Fruit fly (Drosophila melanogaster) whole organism, embryonic: Measurements from ENCODE around the gene Bug22.

ENCODE experiments used
- ATbp ChIP-seq: fragments of 200-800 bp; sonication (Bioruptor generic); optimal IDR thresholded peaks from 2 replicates; lab custom pipeline; 2017; ENCODE audit warnings: missing biosample characterization, mild to moderate bottlenecking, missing genetic modification characterization, missing genetic modification reagents
- BtbVII ChIP-seq: fragments of 200-800 bp; sonication (Bioruptor generic); optimal IDR thresholded peaks from 3 replicates; lab custom pipeline; 2017; ENCODE audit warnings: missing biosample characterization, mild to moderate bottlenecking, missing genetic modification characterization
- CG10267 ChIP-seq: fragments of 200-800 bp; sonication (Bioruptor generic); optimal IDR thresholded peaks from 2 replicates; lab custom pipeline; 2018; ENCODE audit warnings: missing biosample characterization, mild to moderate bottlenecking, missing genetic modification characterization, moderate library complexity
- CG11560 ChIP-seq: fragments of 200-800 bp; sonication (Bioruptor generic); IDR thresholded peaks from 3 replicates; pipeline ENCODE4 v1.3.6; 2022; ENCODE audit warnings: missing biosample characterization, missing genetic modification characterization
- CG12071 ChIP-seq: fragments of 200-800 bp; sonication (Bioruptor generic); optimal IDR thresholded peaks from 3 replicates; lab custom pipeline; 2018; ENCODE audit warnings: missing biosample characterization, mild to moderate bottlenecking, missing genetic modification characterization
- CG13287 ChIP-seq: fragments of 200-800 bp; sonication (Bioruptor generic); IDR thresholded peaks from 2 replicates; pipeline ENCODE4 v1.3.6; 2022; ENCODE audit warnings: missing biosample characterization, missing genetic modification characterization; ENCODE audit not compliant: partially characterized antibody
- CG14710 ChIP-seq: fragments of 200-800 bp; sonication (Bioruptor generic); optimal IDR thresholded peaks from 3 replicates; lab custom pipeline; 2019; ENCODE audit warnings: missing biosample characterization, mild to moderate bottlenecking, missing genetic modification characterization, moderate library complexity
- CG15514 ChIP-seq: fragments of 200-800 bp; sonication (Bioruptor generic); optimal IDR thresholded peaks from 3 replicates; lab custom pipeline; 2017; ENCODE audit warnings: missing biosample characterization, missing genetic modification characterization, mild to moderate bottlenecking, moderate library complexity, missing genetic modification reagents
- CG16813 ChIP-seq: fragments of 200-800 bp; sonication (Bioruptor generic); IDR thresholded peaks from 3 replicates; pipeline ENCODE4 v1.3.6; 2022; ENCODE audit warnings: missing biosample characterization, missing genetic modification characterization; ENCODE audit not compliant: partially characterized antibody
- CG17829 ChIP-seq: fragments of 200-800 bp; optimal IDR thresholded peaks from 2 replicates; lab custom pipeline; 2019; ENCODE audit warnings: missing biosample characterization, mild to moderate bottlenecking, missing genetic modification characterization, moderate library complexity
- CG1832 ChIP-seq: fragments of 200-800 bp; sonication (Bioruptor generic); optimal IDR thresholded peaks from 2 replicates; lab custom pipeline; 2017; ENCODE audit warnings: missing biosample characterization, mild to moderate bottlenecking, missing genetic modification characterization, inconsistent platforms
- CG2116 ChIP-seq: fragments of 200-800 bp; sonication (Bioruptor generic); optimal IDR thresholded peaks from 3 replicates; lab custom pipeline; 2018; ENCODE audit warnings: missing biosample characterization, mild to moderate bottlenecking, missing genetic modification characterization
- CG30020 ChIP-seq: fragments of 200-800 bp; optimal IDR thresholded peaks from 2 replicates; lab custom pipeline; 2019; ENCODE audit warnings: missing biosample characterization, mild to moderate bottlenecking, missing genetic modification characterization, moderate library complexity
- CG3407 ChIP-seq: fragments of 200-800 bp; sonication (Bioruptor generic); optimal IDR thresholded peaks from 2 replicates; lab custom pipeline; 2018; ENCODE audit warnings: missing biosample characterization, mild to moderate bottlenecking, missing genetic modification characterization
- CG34422 ChIP-seq: fragments of 200-800 bp; sonication (Bioruptor generic); IDR thresholded peaks from 3 replicates; pipeline ENCODE4 v1.3.6; 2022; ENCODE audit warnings: missing biosample characterization, missing genetic modification characterization
- CG42726 ChIP-seq: fragments of 200-800 bp; sonication (Bioruptor generic); IDR thresholded peaks from 2 replicates; pipeline ENCODE4 v1.3.6; 2022; ENCODE audit warnings: missing biosample characterization, missing genetic modification characterization; ENCODE audit not compliant: partially characterized antibody
- CG4404 ChIP-seq: fragments of 200-800 bp; sonication (Bioruptor generic); IDR thresholded peaks from 2 replicates; pipeline ENCODE4 v1.3.6; 2022; ENCODE audit warnings: missing biosample characterization, missing genetic modification characterization
- CG6791 ChIP-seq: fragments of 200-800 bp; sonication (Bioruptor generic); IDR thresholded peaks from 3 replicates; pipeline ENCODE4 v1.3.6; 2022; ENCODE audit warnings: missing biosample characterization, missing genetic modification characterization; ENCODE audit not compliant: partially characterized antibody
- CG8290 ChIP-seq, 3 experiments: fragments of 200-800 bp; sonication (Bioruptor generic); optimal IDR thresholded peaks; 2 replicates each; lab custom pipeline; 2016 to 2019; ENCODE audit warnings: missing biosample characterization in 3 of 3, missing genetic modification characterization in 3 of 3, mild to moderate bottlenecking in 2 of 3, moderate library complexity in 1 of 3
- CG9437 ChIP-seq: fragments of 200-800 bp; sonication (Bioruptor generic); optimal IDR thresholded peaks from 2 replicates; lab custom pipeline; 2018; ENCODE audit warnings: missing biosample characterization, mild to moderate bottlenecking, missing genetic modification characterization
- Doc3 ChIP-seq: fragments of 200-800 bp; sonication (Bioruptor generic); IDR thresholded peaks from 3 replicates; pipeline ENCODE4 v1.3.6; 2022; ENCODE audit warnings: missing biosample characterization, missing genetic modification characterization; ENCODE audit not compliant: partially characterized antibody
- Dp ChIP-seq: fragments of 200-800 bp; sonication (Bioruptor generic); optimal IDR thresholded peaks from 2 replicates; lab custom pipeline; 2018; ENCODE audit warnings: missing biosample characterization, mild to moderate bottlenecking, missing genetic modification characterization, moderate library complexity
- Hr3 ChIP-seq: fragments of 200-800 bp; sonication (Bioruptor generic); optimal IDR thresholded peaks from 3 replicates; lab custom pipeline; 2016; ENCODE audit warnings: missing biosample characterization, missing genetic modification characterization
- Hr39 ChIP-seq: fragments of >200 bp; optimal IDR thresholded peaks from 2 replicates; lab custom pipeline; 2017
- MBD-R2 ChIP-seq: fragments of 200-800 bp; sonication (Bioruptor generic); IDR thresholded peaks from 2 replicates; pipeline ENCODE4 v1.3.6; 2022; ENCODE audit warnings: missing biosample characterization, missing genetic modification characterization
- Med ChIP-seq: fragments of 200-800 bp; sonication (Bioruptor generic); peaks from one replicate; lab custom pipeline; 2016; ENCODE audit warnings: missing biosample characterization, missing genetic modification characterization, mild to moderate bottlenecking, inconsistent platforms, moderate library complexity
- Nf-YB ChIP-seq: fragments of 200-800 bp; sonication (Bioruptor generic); optimal IDR thresholded peaks from 3 replicates; lab custom pipeline; 2019; ENCODE audit warnings: missing biosample characterization, mild to moderate bottlenecking, missing genetic modification characterization, moderate library complexity
- Oaz ChIP-seq: fragments of 200-800 bp; sonication (Bioruptor generic); IDR thresholded peaks from 2 replicates; pipeline ENCODE4 v1.3.6; 2022; ENCODE audit warnings: missing biosample characterization, missing genetic modification characterization
- Opbp ChIP-seq: fragments of 200-800 bp; sonication (Bioruptor generic); IDR thresholded peaks from 3 replicates; pipeline ENCODE4 v1.3.6; 2022; ENCODE audit warnings: missing biosample characterization, missing genetic modification characterization; ENCODE audit not compliant: partially characterized antibody
- Pdp1 ChIP-seq, 2 experiments: fragments of 200-800 bp; sonication (Bioruptor generic); optimal IDR thresholded peaks; 3 replicates each; lab custom pipeline; 2016; ENCODE audit warnings: missing biosample characterization in 2 of 2, missing genetic modification characterization in 2 of 2, mild to moderate bottlenecking in 1 of 2, moderate library complexity in 1 of 2
- Usf ChIP-seq: fragments of 200-800 bp; sonication (Bioruptor generic); optimal IDR thresholded peaks from 2 replicates; lab custom pipeline; 2017; ENCODE audit warnings: missing genotype, missing biosample characterization, missing genetic modification characterization
- amos ChIP-seq: fragments of 200-800 bp; sonication (Bioruptor generic); IDR thresholded peaks from 2 replicates; pipeline ENCODE4 v1.3.6; 2022; ENCODE audit warnings: missing biosample characterization, missing genetic modification characterization; ENCODE audit not compliant: partially characterized antibody
- ap ChIP-seq: fragments of 200-800 bp; sonication (Bioruptor generic); IDR thresholded peaks from 2 replicates; pipeline ENCODE4 v1.3.6; 2022; ENCODE audit warnings: missing biosample characterization, missing genetic modification characterization
- chinmo ChIP-seq: fragments of 200-800 bp; sonication (Bioruptor generic); IDR thresholded peaks from 4 replicates; pipeline ENCODE4 v1.3.6; 2022; ENCODE audit warnings: missing biosample characterization, missing genetic modification characterization; ENCODE audit not compliant: partially characterized antibody
- croc ChIP-seq: fragments of 200-800 bp; sonication (Bioruptor generic); conservative IDR thresholded peaks from 3 replicates; pipeline ENCODE4 v1.3.6; 2022; ENCODE audit warnings: missing biosample characterization, missing genetic modification characterization
- dmrt11E ChIP-seq: fragments of 200-800 bp; sonication (Bioruptor generic); optimal IDR thresholded peaks from 3 replicates; lab custom pipeline; 2018; ENCODE audit warnings: missing biosample characterization, mild to moderate bottlenecking, missing genetic modification characterization, moderate library complexity
- gem ChIP-seq: fragments of 200-800 bp; sonication (Bioruptor generic); optimal IDR thresholded peaks from 2 replicates; lab custom pipeline; 2019; ENCODE audit warnings: missing biosample characterization, mild to moderate bottlenecking, missing genetic modification characterization, moderate library complexity
- gsb-n ChIP-seq: fragments of 200-800 bp; sonication (Bioruptor generic); optimal IDR thresholded peaks from 3 replicates; lab custom pipeline; 2018; ENCODE audit warnings: missing biosample characterization, mild to moderate bottlenecking, missing genetic modification characterization
- ham ChIP-seq: fragments of 200-800 bp; sonication (Bioruptor generic); IDR thresholded peaks from 2 replicates; pipeline ENCODE4 v1.3.6; 2022; ENCODE audit warnings: missing biosample characterization, missing genetic modification characterization
- insv ChIP-seq, 2 experiments: fragments of 200-800 bp; sonication (Bioruptor generic); optimal IDR thresholded peaks; 3 replicates each; lab custom pipeline; 2016 to 2018; ENCODE audit warnings: missing biosample characterization in 2 of 2, missing genetic modification characterization in 2 of 2
- jumu ChIP-seq: fragments of 200-800 bp; sonication (Bioruptor generic); optimal IDR thresholded peaks from 3 replicates; lab custom pipeline; 2016; ENCODE audit warnings: missing biosample characterization, missing genetic modification characterization
- knrl ChIP-seq: fragments of 200-800 bp; sonication (Bioruptor generic); IDR thresholded peaks from 3 replicates; pipeline ENCODE4 v1.3.6; 2022; ENCODE audit warnings: missing biosample characterization, missing genetic modification characterization; ENCODE audit not compliant: partially characterized antibody
- phol ChIP-seq: fragments of 200-800 bp; sonication (Bioruptor generic); optimal IDR thresholded peaks from 3 replicates; lab custom pipeline; 2018; ENCODE audit warnings: missing biosample characterization, mild to moderate bottlenecking, missing genetic modification characterization, moderate library complexity
- pzg ChIP-seq: fragments of 200-800 bp; sonication (Bioruptor generic); optimal IDR thresholded peaks from 3 replicates; lab custom pipeline; 2018; ENCODE audit warnings: missing biosample characterization, mild to moderate bottlenecking, missing genetic modification characterization, moderate library complexity
- row ChIP-seq: fragments of 200-800 bp; sonication (Bioruptor generic); IDR thresholded peaks from 3 replicates; pipeline ENCODE4 v1.3.6; 2022; ENCODE audit warnings: missing biosample characterization, missing genetic modification characterization
- sug ChIP-seq: fragments of 200-800 bp; optimal IDR thresholded peaks from 2 replicates; lab custom pipeline; 2019; ENCODE audit warnings: missing biosample characterization, mild to moderate bottlenecking, missing genetic modification characterization, moderate library complexity
- vvl ChIP-seq: fragments of 200-800 bp; sonication (Bioruptor generic); IDR thresholded peaks from 2 replicates; pipeline ENCODE4 v1.3.6; 2022; ENCODE audit warnings: missing biosample characterization, missing genetic modification characterization

Bug22 gene

dm6 chr2L:10396488-10396824 is 34.3 kb downstream of the Bug22 start, which contains the start of gene Cnot4 (continued):
- peak; percentile 29 for TF ChIP-seq CG17829
- peak; percentile 49; the same call in 1 of the 2 replicates for TF ChIP-seq amos (GFP tag; lab: Robert Waterston, UW)
- TF ChIP-seq BtbVII (GFP tag; lab: Kevin White, UChicago), result no peak
- TF ChIP-seq Dp (GFP tag; lab: Kevin White, UChicago), result peak; percentile 1
- TF ChIP-seq Oaz (GFP tag; lab: Robert Waterston, UW), result no peak
- TF ChIP-seq CG11560 (tag; lab: Robert Waterston, UW), result peak; percentile 97
- TF ChIP-seq CG15514 (GFP tag; lab: Kevin White, UChicago), result peak; percentile 25
- peak; percentile 38; the same call in 1 of the 3 replicates for TF ChIP-seq Doc3
- TF ChIP-seq CG8290 (GFP tag; optimal IDR thresholded peaks at IDR 0.05; lab: Kevin White, UChicago), result peak; percentile 10
- no peak for TF ChIP-seq CG8290 (tag; optimal IDR thresholded peaks at IDR 0.05; lab: Kevin White, UChicago)
- no peak for TF ChIP-seq jumu
- TF ChIP-seq CG12071 (GFP tag; lab: Kevin White, UChicago), result no peak
- peak; percentile 92 for TF ChIP-seq CG30020 (tag; lab: Kevin White, UChicago)
- TF ChIP-seq CG6791 (GFP tag; lab: Robert Waterston, UW), result 0 out of 3 replicates have a peak, but pooled peaks have one; percentile 31
- 0 out of 2 replicates have a peak, but pooled peaks have one; percentile 12 for TF ChIP-seq CG42726 (GFP tag; lab: Robert Waterston, UW)
- peak; percentile 48; the same call in 2 of the 3 replicates for TF ChIP-seq knrl
- peak; percentile 63 for TF ChIP-seq CG14710 (tag; lab: Kevin White, UChicago)
- peak; percentile 35 for TF ChIP-seq CG9437 (GFP tag; lab: Kevin White, UChicago)
- no peak for TF ChIP-seq croc (GFP tag; lab: Robert Waterston, UW)
- peak; percentile 25 for TF ChIP-seq Hr3
- peak; percentile 35 for TF ChIP-seq CG10267
- peak; percentile 97 for TF ChIP-seq CG2116
- TF ChIP-seq gsb-n (tag; lab: Kevin White, UChicago), result peak; percentile 44
- TF ChIP-seq Usf (GFP tag; lab: Kevin White, UChicago), result no peak
- TF ChIP-seq CG16813 (GFP tag; lab: Robert Waterston, UW), result peak; percentile 46; the same call in 1 of the 3 replicates
- TF ChIP-seq CG4404 (GFP tag; lab: Robert Waterston, UW), result no peak
- TF ChIP-seq gem (tag; lab: Kevin White, UChicago), result peak; percentile 24
- TF ChIP-seq Hr39 (lab: Kevin White, UChicago), result no peak
- peak; percentile 71 for TF ChIP-seq row (GFP tag; lab: Robert Waterston, UW)
- TF ChIP-seq ham (GFP tag; lab: Robert Waterston, UW), result no peak
- peak; percentile 14; the same call in 1 of the 2 replicates for TF ChIP-seq vvl
- no peak for TF ChIP-seq ap
- peak; percentile 31 for TF ChIP-seq pzg (GFP tag; lab: Kevin White, UChicago)
- TF ChIP-seq CG13287, result peak; percentile 44; the same call in 1 of the 2 replicates
- TF ChIP-seq dmrt11E, result peak; percentile 36
- no peak for TF ChIP-seq CG1832 (GFP tag; lab: Kevin White, UChicago)

- TF ChIP-seq ATbp (GFP tag; lab: Kevin White, UChicago) (no peak), chinmo (GFP tag; lab: Robert Waterston, UW) (0 out of 4 replicates have a peak, but pooled peaks have one; percentile 13), CG11560 (tag; lab: Robert Waterston, UW) (peak; percentile 97), CG3407 (GFP tag; lab: Kevin White, UChicago) (no peak), Dp (GFP tag; lab: Kevin White, UChicago) (peak; percentile 1), insv (GFP tag; optimal IDR thresholded peaks at IDR 0.05; lab: Kevin White, UChicago) (peak in 1 of 2 experiments; percentile 43), Opbp (GFP tag; lab: Robert Waterston, UW) (0 out of 3 replicates have a peak, but pooled peaks have one; percentile 27), Med (GFP tag; lab: Kevin White, UChicago) (peak; percentile 62), Pdp1 (GFP tag; optimal IDR thresholded peaks at IDR 0.05; lab: Kevin White, UChicago) (peak in 1 of 2 experiments; percentile 88), MBD-R2 (no peak), CG34422 (peak; percentile 53; the same call in 1 of the 3 replicates), phol (tag; lab: Kevin White, UChicago) (peak; percentile 25), sug (no peak), Nf-YB (GFP tag; lab: Kevin White, UChicago) (peak; percentile 6), vvl (peak; percentile 7; the same call in 1 of the 2 replicates)
Observed at dm6 chr2L:10395642-10396487, 34.9 kb downstream of the Bug22 start, which contains the start of gene Mdh1. Gene Mdh1 (minus strand): TSS chr2L:10396332.
